Worm (Caenorhabditis elegans) whole organism, L2 larva: Measurements from ENCODE around the gene Y55F3AM.9.

ENCODE experiments used
- ama-1 ChIP-seq: fragments of 150-350 bp; optimal IDR thresholded peaks from 2 replicates; lab custom pipeline; 2018; ENCODE audit warnings: inconsistent platforms
- lin-39 ChIP-seq: fragments of 150-350 bp; optimal IDR thresholded peaks from 2 replicates; lab custom pipeline; 2014; ENCODE audit warnings: missing biosample characterization, missing genetic modification reagents, missing genetic modification characterization
- lsy-2 ChIP-seq, 2 experiments: fragments of 150-350 bp in 1 of 2; sonication (generic microtip) in 1 of 2; optimal IDR thresholded peaks; 2 replicates each; lab custom pipeline; 2014 to 2017; ENCODE audit warnings: missing biosample characterization in 2 of 2, missing genetic modification characterization in 2 of 2
- nhr-237 ChIP-seq: fragments of 150-350 bp; optimal IDR thresholded peaks from 2 replicates; lab custom pipeline; 2014; ENCODE audit warnings: missing biosample characterization, missing genetic modification characterization
- ztf-11 ChIP-seq: sonication (generic microtip); optimal IDR thresholded peaks from 2 replicates; lab custom pipeline; 2017; ENCODE audit warnings: missing biosample characterization, missing genetic modification characterization

DNA sequence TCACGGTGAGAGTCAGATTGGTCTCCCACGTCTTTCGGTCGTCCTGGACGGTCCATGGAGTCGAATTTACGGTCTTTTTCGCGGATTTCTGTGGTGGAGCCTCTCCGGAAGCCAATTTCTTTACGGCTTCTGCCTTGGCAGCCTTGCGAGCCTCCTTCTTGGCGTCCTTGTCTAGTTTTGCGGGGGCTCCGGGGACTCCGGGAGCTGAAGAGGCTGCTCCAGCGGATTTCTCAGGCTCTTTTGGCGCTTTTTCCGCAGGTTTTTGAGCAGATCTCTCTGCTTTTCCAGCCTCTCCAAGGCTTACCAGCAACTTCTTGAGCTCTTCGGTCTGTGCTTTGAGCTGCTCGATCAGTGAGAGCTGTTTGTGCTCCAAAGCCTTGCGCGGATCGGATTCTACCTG, 46.2 kb upstream of the Y55F3AM.9 start:
- no peak for TF ChIP-seq ztf-11
- no peak for TF ChIP-seq nhr-237
- TF ChIP-seq lin-39 (tag; lab: Kevin White, UChicago) = no peak
- no peak for TF ChIP-seq ama-1 (lab: Kevin White, UChicago)
- TF ChIP-seq lsy-2 (tag; optimal IDR thresholded peaks at IDR 0.05; lab: Kevin White, UChicago) = no peak
